Fruit fly (Drosophila melanogaster) whole organism, pupa: ENCODE data around the gene CG46523.

Experiments used
- CG8301 ChIP-seq: fragments of 200-800 bp; sonication (Bioruptor generic); optimal IDR thresholded peaks from 2 replicates; lab custom pipeline; 2018; ENCODE audit warnings: missing biosample characterization, mild to moderate bottlenecking, missing genetic modification characterization
- gl ChIP-seq: fragments of 200-800 bp; sonication (Bioruptor generic); optimal IDR thresholded peaks from 2 replicates; lab custom pipeline; 2018; ENCODE audit warnings: missing biosample characterization, mild to moderate bottlenecking, missing genetic modification characterization

DNA sequence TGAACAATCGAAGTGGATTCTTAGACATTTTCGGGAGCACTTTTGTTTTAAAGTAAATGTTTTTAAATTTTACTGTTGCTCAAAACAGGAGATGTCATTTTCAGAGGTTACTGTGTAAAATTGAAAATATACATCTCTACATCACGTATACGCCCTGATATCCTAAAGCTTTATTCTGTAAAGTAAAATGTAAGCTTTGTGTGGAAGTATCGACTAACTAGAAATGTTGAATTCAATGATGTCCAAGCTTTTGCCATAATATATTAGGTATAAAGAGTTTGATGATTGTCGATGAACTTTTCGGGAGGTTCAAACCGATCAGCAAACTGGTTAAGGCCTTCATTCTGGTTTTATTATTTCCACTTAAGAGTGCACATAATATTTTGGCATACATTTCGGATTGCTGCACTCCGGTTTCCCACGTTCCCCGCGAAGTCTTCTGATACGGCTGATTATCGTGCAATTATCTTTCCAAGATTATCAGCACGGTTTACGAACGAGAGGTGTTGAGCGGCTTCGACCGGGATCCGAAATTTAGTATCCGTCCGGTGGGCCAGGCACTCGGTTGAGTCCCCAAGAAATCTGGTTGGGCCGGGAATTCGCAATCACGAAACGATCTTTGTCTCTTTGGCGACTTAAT is 32.3 kb upstream of the CG46523 start, which contains the start of the genes CG11815 and acs:
- TF ChIP-seq gl (tag; lab: Kevin White, UChicago) = no peak
- no peak for TF ChIP-seq CG8301 (tag; lab: Kevin White, UChicago)
